Fruit fly (Drosophila melanogaster) whole organism, embryonic: ENCODE measurements around the gene CG6216.

Experiments used
- Awh ChIP-seq: fragments of 200-800 bp; sonication (Bioruptor generic); IDR thresholded peaks from 2 replicates; pipeline ENCODE4, ENCODE4 v1.3.6; 2022; ENCODE audit warnings: missing biosample characterization, missing genetic modification characterization
- CG10321 ChIP-seq: fragments of 200-800 bp; sonication (Bioruptor generic); IDR thresholded peaks from 2 replicates; pipeline ENCODE4 v1.3.6; 2022; ENCODE audit warnings: missing biosample characterization, missing genetic modification characterization
- CG11504 ChIP-seq: fragments of 200-800 bp; sonication (Bioruptor generic); optimal IDR thresholded peaks from 3 replicates; lab custom pipeline; 2019; ENCODE audit warnings: missing biosample characterization, mild to moderate bottlenecking, missing genetic modification characterization, moderate library complexity
- CG12299 ChIP-seq: fragments of 200-800 bp; sonication (Bioruptor generic); optimal IDR thresholded peaks from 2 replicates; lab custom pipeline; 2018; ENCODE audit warnings: missing biosample characterization, mild to moderate bottlenecking, missing genetic modification characterization
- CG13424 ChIP-seq: fragments of 200-800 bp; sonication (Bioruptor generic); optimal IDR thresholded peaks from 2 replicates; lab custom pipeline; 2019; ENCODE audit warnings: missing biosample characterization, mild to moderate bottlenecking, missing genetic modification characterization, moderate library complexity
- CG14667 ChIP-seq: fragments of 200-800 bp; sonication (Bioruptor generic); IDR thresholded peaks from 2 replicates; pipeline ENCODE4 v1.3.6; 2022; ENCODE audit warnings: missing biosample characterization, missing genetic modification characterization
- CG1603 ChIP-seq: fragments of 200-800 bp; sonication (Bioruptor generic); optimal IDR thresholded peaks from 2 replicates; lab custom pipeline; 2019; ENCODE audit warnings: missing biosample characterization, mild to moderate bottlenecking, missing genetic modification characterization, moderate library complexity
- CG1647 ChIP-seq: fragments of 200-800 bp; sonication (Bioruptor generic); optimal IDR thresholded peaks from 3 replicates; lab custom pipeline; 2016; ENCODE audit warnings: missing biosample characterization, missing genetic modification characterization
- CG17186 ChIP-seq: fragments of 200-800 bp; sonication (Bioruptor generic); optimal IDR thresholded peaks from 3 replicates; lab custom pipeline; 2017; ENCODE audit warnings: missing biosample characterization, missing genetic modification reagents, missing genetic modification characterization
- CG18262 ChIP-seq: fragments of 200-800 bp; optimal IDR thresholded peaks from 3 replicates; lab custom pipeline; 2019; ENCODE audit warnings: missing biosample characterization, mild to moderate bottlenecking, missing genetic modification characterization, moderate library complexity
- CG34376 ChIP-seq: fragments of 200-800 bp; sonication (Bioruptor generic); optimal IDR thresholded peaks from 2 replicates; lab custom pipeline; 2018; ENCODE audit warnings: missing biosample characterization, mild to moderate bottlenecking, missing genetic modification characterization
- CG4424 ChIP-seq: fragments of 200-800 bp; sonication (Bioruptor generic); optimal IDR thresholded peaks from 3 replicates; lab custom pipeline; 2016; ENCODE audit warnings: missing biosample characterization, missing genetic modification characterization
- CG8290 ChIP-seq, 3 experiments: fragments of 200-800 bp; sonication (Bioruptor generic); optimal IDR thresholded peaks; 2 replicates each; lab custom pipeline; 2016 to 2019; ENCODE audit warnings: missing biosample characterization in 3 of 3, missing genetic modification characterization in 3 of 3, mild to moderate bottlenecking in 2 of 3, moderate library complexity in 1 of 3
- CG8388 ChIP-seq: fragments of 200-800 bp; sonication (Bioruptor generic); optimal IDR thresholded peaks from 2 replicates; lab custom pipeline; 2019; ENCODE audit warnings: missing biosample characterization, mild to moderate bottlenecking, missing genetic modification characterization, moderate library complexity
- CG9876 ChIP-seq: fragments of 200-800 bp; sonication (Bioruptor generic); optimal IDR thresholded peaks from 2 replicates; lab custom pipeline; 2016; ENCODE audit warnings: missing biosample characterization, missing genetic modification characterization
- CrebB ChIP-seq: fragments of 200-800 bp; sonication (Bioruptor generic); optimal IDR thresholded peaks from 3 replicates; lab custom pipeline; 2018; ENCODE audit warnings: missing biosample characterization, mild to moderate bottlenecking, missing genetic modification characterization
- D ChIP-seq, 2 experiments: fragments of 200-800 bp in 1 of 2; fragments of >200 bp in 1 of 2; sonication (Bioruptor generic) in 1 of 2; optimal IDR thresholded peaks; 2 replicates in 1 of 2; 3 replicates in 1 of 2; lab custom pipeline; 2017; ENCODE audit warnings: mild to moderate bottlenecking in 1 of 2, missing biosample characterization in 1 of 2, missing genetic modification characterization in 1 of 2, missing genetic modification reagents in 1 of 2
- Dad ChIP-seq: fragments of 200-800 bp; sonication (Bioruptor generic); optimal IDR thresholded peaks from 3 replicates; lab custom pipeline; 2016; ENCODE audit warnings: missing biosample characterization, missing genetic modification characterization
- Dref ChIP-seq: fragments of 200-800 bp; sonication (Bioruptor generic); IDR thresholded peaks from 2 replicates; pipeline ENCODE4 v1.3.6; 2022; ENCODE audit warnings: missing biosample characterization, missing genetic modification characterization
- E2f2 ChIP-seq: fragments of 200-800 bp; sonication (Bioruptor generic); IDR thresholded peaks from 2 replicates; pipeline ENCODE4 v1.3.6; 2022; ENCODE audit warnings: missing biosample characterization, missing genetic modification characterization
- Ets65A ChIP-seq: fragments of 200-800 bp; sonication (Bioruptor generic); peaks from one replicate; lab custom pipeline; 2016; ENCODE audit warnings: missing biosample characterization, missing genetic modification characterization
- Ets97D ChIP-seq: fragments of 200-800 bp; sonication (Bioruptor generic); optimal IDR thresholded peaks from 3 replicates; lab custom pipeline; 2016; ENCODE audit warnings: missing biosample characterization, missing genetic modification characterization
- HLH54F ChIP-seq: fragments of 200-800 bp; sonication (Bioruptor generic); optimal IDR thresholded peaks from 3 replicates; lab custom pipeline; 2016; ENCODE audit warnings: missing biosample characterization, missing genetic modification characterization
- Lpt ChIP-seq: fragments of >200 bp; optimal IDR thresholded peaks from 2 replicates; lab custom pipeline; 2018; ENCODE audit warnings: missing biosample characterization, missing genetic modification characterization
- MESR4 ChIP-seq: fragments of 200-800 bp; sonication (Bioruptor generic); optimal IDR thresholded peaks from 2 replicates; lab custom pipeline; 2018; ENCODE audit warnings: missing biosample characterization, mild to moderate bottlenecking, missing genetic modification characterization, moderate library complexity
- NFAT ChIP-seq: fragments of 200-800 bp; sonication (Bioruptor generic); IDR thresholded peaks from 2 replicates; pipeline ENCODE4 v1.3.6; 2022; ENCODE audit warnings: missing biosample characterization, missing genetic modification characterization
- Oli ChIP-seq: fragments of 200-800 bp; sonication (Bioruptor generic); optimal IDR thresholded peaks from 2 replicates; lab custom pipeline; 2018; ENCODE audit warnings: missing biosample characterization, mild to moderate bottlenecking, missing genetic modification characterization, moderate library complexity
- Ravus ChIP-seq: fragments of 200-800 bp; sonication (Bioruptor generic); IDR thresholded peaks from 2 replicates; pipeline ENCODE4 v1.3.6; 2022; ENCODE audit warnings: missing biosample characterization, missing genetic modification characterization
- Scr ChIP-seq: fragments of 200-800 bp; sonication (Bioruptor generic); IDR thresholded peaks from 2 replicates; pipeline ENCODE4 v1.3.6; 2022; ENCODE audit warnings: missing biosample characterization, missing genetic modification characterization; ENCODE audit not compliant: partially characterized antibody
- Sin3A ChIP-seq: fragments of >200 bp; optimal IDR thresholded peaks from 2 replicates; lab custom pipeline; 2018
- ab ChIP-seq: fragments of 200-800 bp; sonication (Bioruptor generic); optimal IDR thresholded peaks from 2 replicates; lab custom pipeline; 2016; ENCODE audit warnings: missing biosample characterization, missing genetic modification characterization
- br ChIP-seq: fragments of >200 bp; optimal IDR thresholded peaks from 2 replicates; lab custom pipeline; 2017
- cas ChIP-seq: fragments of 200-800 bp; sonication (Bioruptor generic); IDR thresholded peaks from 2 replicates; pipeline ENCODE4 v1.3.6; 2022; ENCODE audit warnings: missing biosample characterization, missing genetic modification characterization
- chif ChIP-seq, 2 experiments: fragments of 200-800 bp; sonication (Bioruptor generic); optimal IDR thresholded peaks; 3 replicates each; lab custom pipeline; 2016; ENCODE audit warnings: missing biosample characterization in 2 of 2, missing genetic modification characterization in 2 of 2
- fru ChIP-seq: fragments of >200 bp; optimal IDR thresholded peaks from 2 replicates; lab custom pipeline; 2017
- gt ChIP-seq: fragments of 200-800 bp; sonication (Bioruptor generic); IDR thresholded peaks from 2 replicates; pipeline ENCODE4 v1.3.6; 2022; ENCODE audit warnings: missing biosample characterization, missing genetic modification characterization
- ham ChIP-seq: fragments of 200-800 bp; sonication (Bioruptor generic); IDR thresholded peaks from 2 replicates; pipeline ENCODE4 v1.3.6; 2022; ENCODE audit warnings: missing biosample characterization, missing genetic modification characterization
- jumu ChIP-seq: fragments of 200-800 bp; sonication (Bioruptor generic); optimal IDR thresholded peaks from 3 replicates; lab custom pipeline; 2016; ENCODE audit warnings: missing biosample characterization, missing genetic modification characterization
- ken ChIP-seq: fragments of 200-800 bp; sonication (Bioruptor generic); IDR thresholded peaks from 3 replicates; pipeline ENCODE4 v1.3.6; 2022; ENCODE audit warnings: missing biosample characterization, missing genetic modification characterization
- kni ChIP-seq: fragments of 200-800 bp; sonication (Bioruptor generic); optimal IDR thresholded peaks from 3 replicates; lab custom pipeline; 2017; ENCODE audit warnings: mild to moderate bottlenecking, missing biosample characterization, missing genetic modification reagents, missing genetic modification characterization
- maf-S ChIP-seq: fragments of 200-800 bp; sonication (Bioruptor generic); optimal IDR thresholded peaks from 2 replicates; lab custom pipeline; 2016; ENCODE audit warnings: missing biosample characterization, missing genetic modification characterization
- mam ChIP-seq: fragments of 200-800 bp; sonication (Bioruptor generic); optimal IDR thresholded peaks from 3 replicates; lab custom pipeline; 2016; ENCODE audit warnings: missing biosample characterization, missing genetic modification characterization
- pb ChIP-seq: fragments of 200-800 bp; sonication (Bioruptor generic); optimal IDR thresholded peaks from 3 replicates; lab custom pipeline; 2016; ENCODE audit warnings: missing biosample characterization, missing genetic modification characterization
- pum ChIP-seq: fragments of 200-800 bp; sonication (Bioruptor generic); optimal IDR thresholded peaks from 2 replicates; lab custom pipeline; 2016; ENCODE audit warnings: missing biosample characterization, missing genetic modification characterization
- slp2 ChIP-seq: fragments of 200-800 bp; sonication (Bioruptor generic); optimal IDR thresholded peaks from 2 replicates; lab custom pipeline; 2016; ENCODE audit warnings: missing biosample characterization, missing genetic modification characterization
- sna ChIP-seq: fragments of 200-800 bp; sonication (Bioruptor generic); IDR thresholded peaks from 2 replicates; pipeline ENCODE4 v1.3.6; 2022; ENCODE audit warnings: missing biosample characterization, missing genetic modification characterization; ENCODE audit not compliant: partially characterized antibody
- tin ChIP-seq: fragments of 200-800 bp; sonication (Bioruptor generic); optimal IDR thresholded peaks from 3 replicates; lab custom pipeline; 2016; ENCODE audit warnings: missing biosample characterization, missing genetic modification characterization
- trem ChIP-seq: fragments of 200-800 bp; optimal IDR thresholded peaks from 3 replicates; lab custom pipeline; 2019; ENCODE audit warnings: missing biosample characterization, mild to moderate bottlenecking, missing genetic modification characterization, moderate library complexity
- unpg ChIP-seq: fragments of 200-800 bp; sonication (Bioruptor generic); optimal IDR thresholded peaks from 3 replicates; lab custom pipeline; 2018; ENCODE audit warnings: missing biosample characterization, mild to moderate bottlenecking, missing genetic modification characterization, moderate library complexity
- vfl ChIP-seq: fragments of 200-800 bp; sonication (Bioruptor generic); optimal IDR thresholded peaks from 2 replicates; lab custom pipeline; 2016; ENCODE audit warnings: missing biosample characterization, missing genetic modification characterization

Gene CG6216

DNA sequence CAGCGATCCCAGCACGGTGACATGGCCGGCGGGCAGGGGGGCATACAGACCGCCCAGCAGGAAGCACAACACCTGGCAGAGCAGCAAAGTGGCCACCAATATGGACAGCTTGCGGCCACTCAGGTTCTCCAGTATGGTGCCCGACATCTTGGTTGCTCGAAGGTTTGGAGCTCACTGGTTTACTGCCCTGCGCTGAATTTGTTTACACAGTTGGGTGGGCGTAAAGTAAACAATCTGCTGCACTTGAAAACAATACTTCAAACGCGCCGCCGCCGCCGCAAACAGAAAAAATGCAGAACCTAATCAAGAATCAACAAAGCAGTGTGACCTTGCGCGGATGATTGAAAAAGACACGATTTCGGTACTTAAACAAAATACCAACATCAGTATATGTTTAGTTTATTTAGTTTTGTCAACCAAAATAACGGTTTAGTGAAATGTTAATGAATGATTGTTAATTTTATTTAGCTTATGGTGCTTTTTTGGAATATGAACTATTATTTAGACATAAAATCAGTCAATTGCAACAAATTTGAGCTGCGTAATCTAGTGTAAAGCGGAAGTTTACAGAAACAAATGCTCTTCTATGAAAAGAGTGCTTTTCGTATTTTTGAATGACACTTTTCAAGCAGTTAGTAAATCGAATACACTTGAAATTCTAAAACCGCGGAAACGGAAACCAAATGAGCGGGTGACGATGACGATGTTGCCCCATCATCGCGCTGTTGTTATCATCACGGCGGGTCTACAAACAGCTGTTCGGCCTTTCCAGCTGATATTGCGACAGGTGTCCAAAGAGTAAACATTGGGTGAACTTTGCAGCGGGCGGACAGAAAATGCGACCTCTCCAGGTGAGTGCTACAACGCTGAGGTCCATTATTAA, 19.0 kb upstream of the CG6216 start, which contains the start of the genes wls and Adck5 (continued):
- peak; percentile 46 for TF ChIP-seq CG12299 (tag; lab: Kevin White, UChicago)
- TF ChIP-seq Ravus (GFP tag; lab: Robert Waterston, UW): no peak
- no peak for TF ChIP-seq HLH54F (GFP tag; lab: Kevin White, UChicago)
- TF ChIP-seq MESR4 (GFP tag; lab: Kevin White, UChicago): peak; percentile 59
- TF ChIP-seq kni: no peak
- TF ChIP-seq CG11504 (tag; lab: Kevin White, UChicago): no peak
- no peak for TF ChIP-seq Dref (GFP tag; lab: Robert Waterston, UW)
- TF ChIP-seq chif (GFP tag; optimal IDR thresholded peaks at IDR 0.05; lab: Kevin White, UChicago): no peak
- TF ChIP-seq CG1647 (GFP tag; lab: Kevin White, UChicago): no peak
- no peak for TF ChIP-seq Oli (tag; lab: Kevin White, UChicago)
- TF ChIP-seq cas (GFP tag; lab: Robert Waterston, UW): no peak
- TF ChIP-seq Ets97D (GFP tag; lab: Kevin White, UChicago): peak; percentile 98
- TF ChIP-seq CG4424: peak; percentile 38
- peak; percentile 11 for TF ChIP-seq maf-S (GFP tag; lab: Kevin White, UChicago)
- peak; percentile 17 for TF ChIP-seq pb
- TF ChIP-seq pum (GFP tag; lab: Kevin White, UChicago): no peak
- no peak for TF ChIP-seq ham
- no peak for TF ChIP-seq tin (GFP tag; lab: Kevin White, UChicago)
- peak; percentile 34 for TF ChIP-seq CG17186 (GFP tag; lab: Kevin White, UChicago)
- TF ChIP-seq Ets65A (GFP tag; lab: Kevin White, UChicago): no peak
- TF ChIP-seq CG34376 (GFP tag; lab: Kevin White, UChicago): peak; percentile 59
- peak; percentile 5 for TF ChIP-seq trem (tag; lab: Kevin White, UChicago)
- 0 out of 2 replicates have a peak, but pooled peaks have one; percentile 35 for TF ChIP-seq Awh (GFP tag; lab: Robert Waterston, UW)
- no peak for TF ChIP-seq br (lab: Kevin White, UChicago)
- no peak for TF ChIP-seq CG8290 (GFP tag; optimal IDR thresholded peaks at IDR 0.05; lab: Kevin White, UChicago)
- no peak for TF ChIP-seq CG8290 (tag; optimal IDR thresholded peaks at IDR 0.05; lab: Kevin White, UChicago)
- peak; percentile 57 for TF ChIP-seq CG1603
- peak; percentile 21 for TF ChIP-seq Dad
- no peak for TF ChIP-seq jumu (GFP tag; lab: Kevin White, UChicago)
- TF ChIP-seq CG14667 (GFP tag; lab: Robert Waterston, UW): no peak
- TF ChIP-seq CG9876: no peak
- peak; percentile 3 for TF ChIP-seq mam (GFP tag; lab: Kevin White, UChicago)
- TF ChIP-seq NFAT: no peak
- TF ChIP-seq CG13424: peak; percentile 21
- no peak for TF ChIP-seq fru (lab: Kevin White, UChicago)
- no peak for TF ChIP-seq D (optimal IDR thresholded peaks at IDR 0.05; lab: Kevin White, UChicago)
- TF ChIP-seq D (GFP tag; optimal IDR thresholded peaks at IDR 0.05; lab: Kevin White, UChicago): no peak
- TF ChIP-seq slp2 (GFP tag; lab: Kevin White, UChicago): no peak
- peak; percentile 73 for TF ChIP-seq CrebB
- peak; percentile 59 for TF ChIP-seq Sin3A (lab: Kevin White, UChicago)
- TF ChIP-seq unpg: no peak
- TF ChIP-seq Lpt (GFP tag; lab: Kevin White, UChicago): no peak
- peak; percentile 31; the same call in 1 of the 2 replicates for TF ChIP-seq sna (GFP tag; lab: Robert Waterston, UW)
- TF ChIP-seq vfl (GFP tag; lab: Kevin White, UChicago): peak; percentile 3
- no peak; the same call in 1 of the 2 replicates for TF ChIP-seq E2f2 (GFP tag; lab: Robert Waterston, UW)
- no peak for TF ChIP-seq ken (GFP tag; lab: Robert Waterston, UW)
- no peak for TF ChIP-seq gt (GFP tag; lab: Robert Waterston, UW)
- no peak for TF ChIP-seq ab (GFP tag; lab: Kevin White, UChicago)
- TF ChIP-seq CG8388 (GFP tag; lab: Kevin White, UChicago): peak; percentile 23
- peak; percentile 37; the same call in 1 of the 2 replicates for TF ChIP-seq CG10321 (GFP tag; lab: Robert Waterston, UW)
- no peak for TF ChIP-seq CG18262
- no peak; the same call in 1 of the 2 replicates for TF ChIP-seq Scr (GFP tag; lab: Robert Waterston, UW)
